Fruit fly (Drosophila melanogaster) whole organism, adult: Measurements from ENCODE around the gene Ir7g.
A peak's percentile ranks its signal among the peaks of the same experiment; 100 is the strongest.

ENCODE experiments used
- CG12768 ChIP-seq: fragments of 200-800 bp; sonication (Bioruptor generic); optimal IDR thresholded peaks from 2 replicates; lab custom pipeline; 2017; ENCODE audit warnings: missing biosample characterization, missing genetic modification characterization, mild to moderate bottlenecking, moderate library complexity, missing genetic modification reagents
- CG14711 ChIP-seq: fragments of 200-800 bp; sonication (Bioruptor generic); optimal IDR thresholded peaks from 2 replicates; lab custom pipeline; 2018; ENCODE audit warnings: missing biosample characterization, mild to moderate bottlenecking, missing genetic modification characterization, moderate library complexity
- CG5204 ChIP-seq: fragments of 200-800 bp; sonication (Bioruptor generic); optimal IDR thresholded peaks from 2 replicates; lab custom pipeline; 2016; ENCODE audit warnings: missing biosample characterization, missing genetic modification characterization
- CG7045 ChIP-seq: fragments of 200-800 bp; sonication (Bioruptor generic); optimal IDR thresholded peaks from 2 replicates; lab custom pipeline; 2017; ENCODE audit warnings: missing biosample characterization, mild to moderate bottlenecking, missing genetic modification characterization
- CG7101 ChIP-seq: fragments of 200-800 bp; sonication (Bioruptor generic); optimal IDR thresholded peaks from 2 replicates; lab custom pipeline; 2018; ENCODE audit warnings: missing biosample characterization, mild to moderate bottlenecking, missing genetic modification characterization, moderate library complexity
- Clk ChIP-seq: fragments of 200-800 bp; sonication (Bioruptor generic); optimal IDR thresholded peaks from 2 replicates; lab custom pipeline; 2017; ENCODE audit warnings: missing biosample characterization, missing genetic modification characterization
- Crg-1 ChIP-seq: fragments of 200-800 bp; sonication (Bioruptor generic); optimal IDR thresholded peaks from 2 replicates; lab custom pipeline; 2016; ENCODE audit warnings: missing biosample characterization, missing genetic modification characterization
- Hr96 ChIP-seq: fragments of 200-800 bp; sonication (Bioruptor generic); optimal IDR thresholded peaks from 2 replicates; lab custom pipeline; 2016; ENCODE audit warnings: missing biosample characterization, missing genetic modification characterization
- cnc ChIP-seq, 2 experiments: fragments of >200 bp; optimal IDR thresholded peaks; 2 replicates each; lab custom pipeline; 2017
- kay ChIP-seq: fragments of 200-800 bp; sonication (Bioruptor generic); peaks from one replicate; lab custom pipeline; 2016; ENCODE audit warnings: missing biosample characterization, missing genetic modification characterization, borderline replicate concordance
- toe ChIP-seq: fragments of 200-800 bp; sonication (Bioruptor generic); optimal IDR thresholded peaks from 2 replicates; lab custom pipeline; 2016; ENCODE audit warnings: missing biosample characterization, missing genetic modification characterization

DNA sequence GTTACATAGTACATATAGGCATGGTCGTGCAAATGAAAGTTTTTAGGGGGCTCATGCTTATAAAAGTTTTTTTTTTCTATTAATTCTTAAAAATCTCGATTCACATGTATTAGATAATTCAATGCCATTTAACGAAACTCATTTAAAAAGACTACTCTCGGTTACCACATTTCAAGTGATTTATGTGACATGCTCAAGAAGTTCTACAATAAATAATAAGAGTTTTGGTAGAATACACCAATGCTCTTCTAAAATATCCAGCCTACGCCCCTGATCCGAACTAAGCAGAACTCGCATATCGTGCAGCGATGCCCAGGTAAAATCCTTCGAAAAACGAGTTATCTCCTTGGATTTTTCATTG, 8.1 kb downstream of the Ir7g start:
- no peak for TF ChIP-seq CG7045
- no peak for TF ChIP-seq CG12768 (GFP tag; lab: Kevin White, UChicago)
- TF ChIP-seq Hr96 (GFP tag; lab: Kevin White, UChicago) = no peak
- TF ChIP-seq CG5204 (GFP tag; lab: Kevin White, UChicago) = no peak
- TF ChIP-seq Clk = no peak
- no peak for TF ChIP-seq kay (GFP tag; lab: Kevin White, UChicago)
- TF ChIP-seq cnc (optimal IDR thresholded peaks at IDR 0.05; lab: Kevin White, UChicago) = no peak
- no peak for TF ChIP-seq toe
- no peak for TF ChIP-seq Crg-1 (GFP tag; lab: Kevin White, UChicago)
- peak; percentile 17 for TF ChIP-seq CG7101 (tag; lab: Kevin White, UChicago)
- TF ChIP-seq CG14711 (tag; lab: Kevin White, UChicago) = no peak
